Worm (Caenorhabditis elegans): ENCODE measurements around the gene C50F4.4.

Gene C50F4.4

ce11 chrV:9546860-9547269 is 10.3 kb downstream of the C50F4.4 start, which contains the start of gene his-37 (continued):
- peak; percentile 98 for TF ChIP-seq rnt-1 (tag; optimal IDR thresholded peaks at IDR 0.05)
- TF ChIP-seq isw-1 (GFP tag; IDR thresholded peaks at IDR 0.05), result peak; percentile 95
- peak; percentile 98 for TF ChIP-seq lin-13 (GFP tag; optimal IDR thresholded peaks at IDR 0.05)
- peak; percentile 90 for TF ChIP-seq lin-39 (tag; optimal IDR thresholded peaks at IDR 0.05)
- peak; percentile 99 for TF ChIP-seq nhr-85 (tag)
- TF ChIP-seq pax-3 (tag; optimal IDR thresholded peaks at IDR 0.05), result peak; percentile 99
- peak; percentile 62 for TF ChIP-seq C34B4.2 (tag; optimal IDR thresholded peaks at IDR 0.05)
- peak; percentile 95 to 97 for TF ChIP-seq lsy-2 (tag; optimal IDR thresholded peaks at IDR 0.05)
- peak; percentile 97 to 99 (median 99) for TF ChIP-seq ceh-82 (tag; optimal IDR thresholded peaks at IDR 0.05)
- TF ChIP-seq lin-14 (GFP tag; optimal IDR thresholded peaks at IDR 0.05), result peak; percentile 100
- peak; percentile 30 to 97 for TF ChIP-seq mdl-1 (tag; optimal IDR thresholded peaks at IDR 0.05)
- peak; percentile 99 for TF ChIP-seq snu-23 (GFP tag; optimal IDR thresholded peaks at IDR 0.05)
- TF ChIP-seq sup-37 (GFP tag; optimal IDR thresholded peaks at IDR 0.05), result peak; percentile 92
- TF ChIP-seq pag-3 (tag; optimal IDR thresholded peaks at IDR 0.05; ENCODE audit: borderline replicate concordance, insufficient read depth), result peak; percentile 17
- TF ChIP-seq nhr-77 (tag; optimal IDR thresholded peaks at IDR 0.05), result peak; percentile 99
- TF ChIP-seq swsn-7 (tag; optimal IDR thresholded peaks at IDR 0.05), result peak; percentile 100
- TF ChIP-seq vab-15 (tag; optimal IDR thresholded peaks at IDR 0.05), result peak; percentile 74
- TF ChIP-seq xbp-1 (tag; optimal IDR thresholded peaks at IDR 0.05), result peak; percentile 99
- peak; percentile 97 for TF ChIP-seq sox-4 (tag; optimal IDR thresholded peaks at IDR 0.05)
- TF ChIP-seq fos-1 (tag; optimal IDR thresholded peaks at IDR 0.05), result peak; percentile 97
- TF ChIP-seq ceh-8 (GFP tag; optimal IDR thresholded peaks at IDR 0.05), result peak; percentile 96
- TF ChIP-seq lin-15B (tag; optimal IDR thresholded peaks at IDR 0.05), result peak; percentile 92
- peak; percentile 38; the same call in 1 of the 2 replicates for TF ChIP-seq unc-98 (GFP tag; IDR thresholded peaks at IDR 0.05)
- TF ChIP-seq ceh-90 (tag; optimal IDR thresholded peaks at IDR 0.05), result peak; percentile 22
- peak; percentile 93 for TF ChIP-seq snpc-4 (tag; optimal IDR thresholded peaks at IDR 0.05)
- TF ChIP-seq tbx-2 (tag; optimal IDR thresholded peaks at IDR 0.05), result peak; percentile 98
- TF ChIP-seq fkh-10 (GFP tag; optimal IDR thresholded peaks at IDR 0.05), result peak; percentile 99
- TF ChIP-seq F16B12.6 (tag; optimal IDR thresholded peaks at IDR 0.05), result peak; percentile 76
- TF ChIP-seq mab-9 (GFP tag; IDR thresholded peaks at IDR 0.05), result peak; percentile 93
- TF ChIP-seq elt-2 (tag; optimal IDR thresholded peaks at IDR 0.05), result peak; percentile 92
- TF ChIP-seq egl-13 (tag; optimal IDR thresholded peaks at IDR 0.05), result peak; percentile 99
- peak; percentile 97 for TF ChIP-seq nhr-237 (tag; optimal IDR thresholded peaks at IDR 0.05)
- TF ChIP-seq hpl-2 (GFP tag; optimal IDR thresholded peaks at IDR 0.05), result peak; percentile 97
- TF ChIP-seq zip-4 (GFP tag; optimal IDR thresholded peaks at IDR 0.05), result peak; percentile 92
- TF ChIP-seq ama-1 (optimal IDR thresholded peaks at IDR 0.05), result peak; percentile 90
- peak; percentile 78 to 99 (median 98) for TF ChIP-seq elt-3 (tag; optimal IDR thresholded peaks at IDR 0.05)
- peak; percentile 63 for TF ChIP-seq nhr-12 (tag; optimal IDR thresholded peaks at IDR 0.05)
- TF ChIP-seq aly-2 (tag; optimal IDR thresholded peaks at IDR 0.05), result peak; percentile 90
- TF ChIP-seq lin-35 (GFP tag; optimal IDR thresholded peaks at IDR 0.05), result peak; percentile 89 to 95
- peak; percentile 2 for TF ChIP-seq ces-1 (GFP tag; optimal IDR thresholded peaks at IDR 0.05)
- peak; percentile 99 for TF ChIP-seq unc-130 (tag; optimal IDR thresholded peaks at IDR 0.05)
- TF ChIP-seq Y116A8C.19 (tag; optimal IDR thresholded peaks at IDR 0.05; ENCODE audit: borderline replicate concordance), result no peak
- TF ChIP-seq grh-1 (GFP tag; IDR thresholded peaks at IDR 0.05), result peak; percentile 98
- TF ChIP-seq ceh-63 (GFP tag; optimal IDR thresholded peaks at IDR 0.05), result peak; percentile 43
- peak; percentile 93 to 96 for TF ChIP-seq efl-1 (optimal IDR thresholded peaks at IDR 0.05)
- TF ChIP-seq efl-1 (GFP tag; optimal IDR thresholded peaks at IDR 0.05 in 1 of 2), result peak; percentile 81 to 99
- TF ChIP-seq skn-1 (tag; optimal IDR thresholded peaks at IDR 0.05), result peak; percentile 94
- peak; percentile 99 for TF ChIP-seq mep-1 (tag; optimal IDR thresholded peaks at IDR 0.05)
- peak; percentile 60 for TF ChIP-seq nhr-84 (tag; optimal IDR thresholded peaks at IDR 0.05)
- TF ChIP-seq C16A3.4 (tag; optimal IDR thresholded peaks at IDR 0.05), result peak; percentile 99
- TF ChIP-seq ets-5 (GFP tag; IDR thresholded peaks at IDR 0.05), result no peak
- TF ChIP-seq alr-1 (tag; optimal IDR thresholded peaks at IDR 0.05; ENCODE audit: borderline replicate concordance), result no peak
- no peak for TF ChIP-seq hlh-17 (GFP tag; optimal IDR thresholded peaks at IDR 0.05; ENCODE audit: borderline replicate concordance)
